Worm (Caenorhabditis elegans) whole organism, early embryonic: ENCODE data around the gene ZC449.4.

Source experiments
- B0310.2 ChIP-seq: sonication (generic microtip); optimal IDR thresholded peaks from 2 replicates; lab custom pipeline; 2016; ENCODE audit warnings: mild to moderate bottlenecking, missing genetic modification characterization, missing compliant biosample characterization
- F13C5.2 ChIP-seq: sonication (generic microtip); optimal IDR thresholded peaks from 2 replicates; lab custom pipeline; 2017; ENCODE audit warnings: mild to moderate bottlenecking, missing genetic modification characterization, inconsistent platforms, missing compliant biosample characterization
- aly-1 ChIP-seq: sonication (generic microtip); optimal IDR thresholded peaks from 2 replicates; lab custom pipeline; 2016; ENCODE audit warnings: missing genetic modification characterization, missing compliant biosample characterization
- ama-1 ChIP-seq: fragments of 150-350 bp; optimal IDR thresholded peaks from 2 replicates; lab custom pipeline; 2014
- ceh-13 ChIP-seq: fragments of 200-800 bp; sonication (Bioruptor generic); optimal IDR thresholded peaks from 2 replicates; lab custom pipeline; 2018; ENCODE audit warnings: mild to moderate bottlenecking, missing genetic modification characterization, missing compliant biosample characterization
- ceh-36 ChIP-seq: sonication (generic microtip); optimal IDR thresholded peaks from 2 replicates; lab custom pipeline; 2016; ENCODE audit warnings: missing genetic modification characterization, inconsistent platforms, missing compliant biosample characterization
- ets-7 ChIP-seq: sonication (generic microtip); optimal IDR thresholded peaks from 2 replicates; lab custom pipeline; 2016; ENCODE audit warnings: missing genotype, missing genetic modification characterization, missing compliant biosample characterization
- flt-1 ChIP-seq: fragments of 200-800 bp; sonication (Bioruptor generic); IDR thresholded peaks from 2 replicates; pipeline ENCODE4 v1.3.6; 2022; ENCODE audit warnings: missing genetic modification characterization, missing compliant biosample characterization
- hmbx-1 ChIP-seq: sonication (generic microtip); optimal IDR thresholded peaks from 2 replicates; lab custom pipeline; 2016; ENCODE audit warnings: mild to moderate bottlenecking, missing genetic modification characterization, missing compliant biosample characterization
- hmg-4 ChIP-seq: fragments of 200-800 bp; sonication (Bioruptor generic); optimal IDR thresholded peaks from 2 replicates; lab custom pipeline; 2018; ENCODE audit warnings: mild to moderate bottlenecking, missing genetic modification characterization, missing compliant biosample characterization
- hnd-1 ChIP-seq: sonication (generic microtip); optimal IDR thresholded peaks from 2 replicates; lab custom pipeline; 2016; ENCODE audit warnings: missing genetic modification characterization, missing compliant biosample characterization
- pes-1 ChIP-seq: fragments of 200-800 bp; sonication (Bioruptor generic); IDR thresholded peaks from 2 replicates; pipeline ENCODE4 v1.3.6; 2022; ENCODE audit warnings: missing genetic modification reagents, missing genetic modification characterization, missing compliant biosample characterization
- scrt-1 ChIP-seq: fragments of 200-800 bp; sonication (Bioruptor generic); IDR thresholded peaks from 2 replicates; pipeline ENCODE4 v1.3.6; 2022; ENCODE audit warnings: missing genetic modification characterization, missing compliant biosample characterization
- sea-1 ChIP-seq: fragments of 200-800 bp; sonication (Bioruptor generic); conservative IDR thresholded peaks from 2 replicates; pipeline ENCODE4 v1.3.6; 2022; ENCODE audit warnings: missing genetic modification characterization, missing compliant biosample characterization
- tbx-11 ChIP-seq: fragments of 200-800 bp; sonication (Bioruptor generic); IDR thresholded peaks from 2 replicates; pipeline ENCODE4 v1.3.6; 2022; ENCODE audit warnings: missing genetic modification characterization, missing compliant biosample characterization
- tbx-37 ChIP-seq: fragments of 200-800 bp; sonication (Bioruptor generic); conservative IDR thresholded peaks from 2 replicates; pipeline ENCODE4 v1.3.6; 2022; ENCODE audit warnings: missing genetic modification reagents, missing genetic modification characterization, missing compliant biosample characterization
- tra-4 ChIP-seq: sonication (generic microtip); optimal IDR thresholded peaks from 2 replicates; lab custom pipeline; 2017; ENCODE audit warnings: missing genetic modification characterization, missing compliant biosample characterization

The ZC449.4 gene

DNA sequence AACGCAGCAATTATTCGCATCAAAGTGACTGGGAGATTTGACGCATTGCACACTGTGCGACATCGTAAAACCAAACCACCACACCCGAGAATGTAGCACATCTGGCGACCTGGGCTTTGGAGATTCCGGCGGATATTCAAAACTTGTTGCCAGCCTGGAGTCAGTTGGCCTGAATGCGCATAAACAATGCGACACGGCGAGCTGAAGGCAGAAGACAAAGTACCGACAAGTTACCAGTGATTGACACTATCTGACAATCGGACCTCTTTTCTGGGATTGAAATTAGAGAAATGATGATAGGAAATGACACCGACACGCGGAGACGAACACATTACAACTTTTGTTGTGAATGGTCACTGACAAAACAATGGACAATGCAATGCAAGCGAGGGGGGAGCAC is 5.0 kb upstream of the ZC449.4 start:
- TF ChIP-seq flt-1 (no peak), hmbx-1 (tag; lab: Kevin White, UChicago) (no peak), F13C5.2 (tag; lab: Kevin White, UChicago) (no peak), pes-1 (GFP tag; lab: Robert Waterston, UW) (no peak), tra-4 (tag; lab: Kevin White, UChicago) (no peak), ama-1 (lab: Kevin White, UChicago) (no peak), tbx-37 (GFP tag; lab: Robert Waterston, UW) (no peak), sea-1 (no peak), tbx-11 (GFP tag; lab: Robert Waterston, UW) (no peak), B0310.2 (no peak), scrt-1 (GFP tag; lab: Robert Waterston, UW) (no peak), ets-7 (tag; lab: Kevin White, UChicago) (no peak), ceh-13 (GFP tag; lab: Kevin White, UChicago) (no peak), aly-1 (tag; lab: Kevin White, UChicago) (no peak), hmg-4 (no peak), hnd-1 (no peak)

- TF ChIP-seq hmbx-1 (tag; lab: Kevin White, UChicago) = no peak
- TF ChIP-seq ceh-36 (tag; lab: Kevin White, UChicago) = no peak
- TF ChIP-seq tbx-11 (GFP tag; lab: Robert Waterston, UW) = no peak
- no peak for TF ChIP-seq tbx-37 (GFP tag; lab: Robert Waterston, UW)
- TF ChIP-seq hnd-1 = no peak
- no peak for TF ChIP-seq aly-1 (tag; lab: Kevin White, UChicago)
- TF ChIP-seq scrt-1 (GFP tag; lab: Robert Waterston, UW) = no peak
- no peak for TF ChIP-seq tra-4 (tag; lab: Kevin White, UChicago)
- TF ChIP-seq F13C5.2 (tag; lab: Kevin White, UChicago) = no peak
- TF ChIP-seq sea-1 = no peak
- TF ChIP-seq flt-1 = no peak
These were observed 3.9 kb upstream of the ZC449.4 start, which contains the start of gene ZC449.5 for ce11 chrX:5037673-5038072. TSS of gene ZC449.5 (minus strand) at chrX:5037773.

DNA sequence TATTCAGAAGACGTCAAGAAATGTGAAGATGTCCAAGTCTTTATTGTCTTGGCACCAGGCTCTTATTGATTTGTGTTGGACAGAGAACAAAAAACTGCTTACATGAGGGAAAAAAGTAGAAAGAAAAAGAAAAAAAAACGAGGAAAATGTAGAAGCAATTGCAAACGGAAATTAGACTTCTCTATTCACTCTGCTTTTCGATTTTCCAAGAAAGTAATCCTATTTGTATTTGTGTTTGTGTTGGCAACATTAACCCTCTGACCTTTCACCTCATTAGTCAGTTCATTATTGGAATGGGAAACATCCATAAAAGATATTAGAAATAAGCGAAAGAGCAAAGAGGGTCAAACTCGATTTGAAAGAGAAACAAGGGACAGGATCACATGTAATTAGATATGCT is 2.0 kb downstream of the ZC449.4 start:
- TF ChIP-seq pes-1 (GFP tag; lab: Robert Waterston, UW) (no peak), ets-7 (tag; lab: Kevin White, UChicago) (no peak), tra-4 (tag; lab: Kevin White, UChicago) (no peak), hnd-1 (no peak), tbx-37 (GFP tag; lab: Robert Waterston, UW) (no peak), F13C5.2 (tag; lab: Kevin White, UChicago) (no peak), B0310.2 (no peak), ceh-36 (tag; lab: Kevin White, UChicago) (no peak)

DNA sequence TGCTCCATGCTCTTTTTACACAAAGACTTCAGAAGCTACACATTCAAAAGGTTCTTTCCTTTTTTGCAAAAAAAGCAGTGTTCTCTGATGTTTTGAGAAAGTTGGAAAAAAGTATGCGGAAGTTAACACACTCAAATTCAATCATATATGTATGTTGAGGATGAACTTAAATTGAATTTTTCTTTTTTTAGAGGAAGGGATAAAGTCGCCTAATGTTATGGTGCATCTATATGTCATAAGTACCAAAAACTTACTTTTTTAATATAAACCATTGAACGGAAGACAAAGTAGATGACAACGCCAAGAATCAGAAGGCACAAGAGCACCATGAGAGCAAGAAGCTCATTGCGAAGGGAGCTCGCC is 5.2 kb downstream of the ZC449.4 start:
- no peak for TF ChIP-seq ama-1 (lab: Kevin White, UChicago)
- no peak for TF ChIP-seq ceh-13 (GFP tag; lab: Kevin White, UChicago)
- TF ChIP-seq flt-1 = no peak
- TF ChIP-seq scrt-1 (GFP tag; lab: Robert Waterston, UW) = no peak
- TF ChIP-seq F13C5.2 (tag; lab: Kevin White, UChicago) = no peak
- TF ChIP-seq tbx-37 (GFP tag; lab: Robert Waterston, UW) = no peak
- no peak for TF ChIP-seq ceh-36 (tag; lab: Kevin White, UChicago)
- TF ChIP-seq ets-7 (tag; lab: Kevin White, UChicago) = no peak
- TF ChIP-seq tra-4 (tag; lab: Kevin White, UChicago) = no peak
- no peak for TF ChIP-seq B0310.2
- no peak for TF ChIP-seq hnd-1

DNA sequence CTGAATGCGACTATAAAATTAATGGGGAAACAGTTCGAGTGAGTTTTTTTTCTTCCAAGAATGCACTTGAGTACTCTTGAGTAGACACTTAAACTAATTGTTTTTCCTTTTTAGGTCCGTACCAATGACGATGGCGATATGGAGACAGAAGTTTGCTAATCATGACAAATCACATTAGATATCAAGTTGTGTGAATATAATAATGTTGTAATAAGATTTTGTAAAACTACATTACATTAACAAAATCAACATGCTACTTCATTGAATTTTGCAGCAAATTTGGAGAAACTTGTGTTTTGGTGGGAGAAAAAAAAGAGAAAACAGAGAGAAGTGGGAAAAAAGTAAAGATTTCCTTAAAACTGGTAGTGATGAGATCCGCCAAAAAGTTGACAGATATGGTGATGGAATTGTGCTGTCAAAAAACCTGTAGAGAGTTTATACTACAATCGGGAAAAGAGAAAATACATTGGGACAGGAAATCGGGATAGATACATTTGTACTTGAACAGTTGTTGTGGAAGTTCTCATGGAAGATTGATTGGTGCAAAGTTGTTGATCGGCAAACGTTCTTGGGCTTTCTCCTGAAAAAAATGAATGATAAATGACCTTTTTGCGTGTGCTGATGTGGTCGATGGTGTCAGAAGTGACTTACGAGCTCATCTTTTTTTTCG is 5.7 kb downstream of the ZC449.4 start:
- TF ChIP-seq hmg-4 = no peak
- no peak for TF ChIP-seq scrt-1 (GFP tag; lab: Robert Waterston, UW)
- TF ChIP-seq ceh-13 (GFP tag; lab: Kevin White, UChicago) = no peak

DNA sequence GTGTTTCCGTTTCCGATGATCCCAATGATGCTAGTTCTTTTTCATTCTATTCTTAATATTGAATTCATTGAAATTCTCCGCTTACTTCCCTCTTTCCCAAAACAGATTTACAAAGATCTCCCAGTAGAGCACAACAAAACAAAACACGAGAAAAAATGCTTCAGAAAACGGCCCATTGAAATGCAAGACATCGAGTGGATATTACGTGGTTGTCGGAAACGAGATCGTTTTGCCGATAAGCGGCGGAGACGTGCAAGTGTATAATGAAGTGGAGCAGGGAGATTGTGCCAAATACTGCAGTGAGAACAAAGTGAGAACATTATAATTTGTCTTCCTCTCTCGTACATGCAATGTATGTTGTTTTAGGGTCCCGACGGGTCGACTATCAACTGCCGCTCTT is 7.3 kb downstream of the ZC449.4 start:
- TF ChIP-seq tbx-37 (GFP tag; lab: Robert Waterston, UW) = no peak
- TF ChIP-seq tra-4 (tag; lab: Kevin White, UChicago) = no peak
- no peak for TF ChIP-seq sea-1
- TF ChIP-seq ets-7 (tag; lab: Kevin White, UChicago) = no peak
- TF ChIP-seq aly-1 (tag; lab: Kevin White, UChicago) = no peak
- no peak for TF ChIP-seq B0310.2
- TF ChIP-seq tbx-11 (GFP tag; lab: Robert Waterston, UW) = no peak
- no peak for TF ChIP-seq hmbx-1 (tag; lab: Kevin White, UChicago)
- TF ChIP-seq scrt-1 (GFP tag; lab: Robert Waterston, UW) = no peak
- TF ChIP-seq ceh-13 (GFP tag; lab: Kevin White, UChicago) = no peak
- no peak for TF ChIP-seq ceh-36 (tag; lab: Kevin White, UChicago)
- TF ChIP-seq pes-1 (GFP tag; lab: Robert Waterston, UW) = no peak
- TF ChIP-seq F13C5.2 (tag; lab: Kevin White, UChicago) = no peak
- TF ChIP-seq hnd-1 = no peak
- TF ChIP-seq flt-1 = no peak
- TF ChIP-seq ama-1 (lab: Kevin White, UChicago) = no peak

ce11 chrX:5024300-5024699 is 9.5 kb downstream of the ZC449.4 start, which contains the start of gene ZC449.1:
TSS of gene ZC449.1 (plus strand) at chrX:5024420.
- no peak for TF ChIP-seq ceh-36 (tag; lab: Kevin White, UChicago)
- no peak for TF ChIP-seq hmbx-1 (tag; lab: Kevin White, UChicago)
- no peak for TF ChIP-seq hmg-4
- no peak for TF ChIP-seq ets-7 (tag; lab: Kevin White, UChicago)
- TF ChIP-seq scrt-1 (GFP tag; lab: Robert Waterston, UW) = no peak
- TF ChIP-seq ceh-13 (GFP tag; lab: Kevin White, UChicago) = no peak
